Fruit fly (Drosophila melanogaster) whole organism, embryonic: Measurements from ENCODE around the gene UbcE2H.

ENCODE experiments used
- Abd-B ChIP-seq: fragments of 200-800 bp; sonication (Bioruptor generic); optimal IDR thresholded peaks from 2 replicates; lab custom pipeline; 2018; ENCODE audit warnings: missing biosample characterization, mild to moderate bottlenecking, missing genetic modification characterization, moderate library complexity
- Asciz ChIP-seq: fragments of 200-800 bp; sonication (Bioruptor generic); optimal IDR thresholded peaks from 2 replicates; lab custom pipeline; 2017; ENCODE audit warnings: missing biosample characterization, mild to moderate bottlenecking, missing genetic modification characterization, missing genetic modification reagents
- CG10431 ChIP-seq: fragments of 200-800 bp; sonication (Bioruptor generic); optimal IDR thresholded peaks from 3 replicates; lab custom pipeline; 2018; ENCODE audit warnings: missing biosample characterization, mild to moderate bottlenecking, missing genetic modification characterization
- CG10979 ChIP-seq: fragments of 200-800 bp; sonication (Bioruptor generic); optimal IDR thresholded peaks from 2 replicates; lab custom pipeline; 2018; ENCODE audit warnings: missing biosample characterization, mild to moderate bottlenecking, missing genetic modification characterization, moderate library complexity
- CG12104 ChIP-seq: fragments of 200-800 bp; sonication (Bioruptor generic); optimal IDR thresholded peaks from 3 replicates; lab custom pipeline; 2016; ENCODE audit warnings: missing biosample characterization, missing genetic modification characterization
- CG12155 ChIP-seq: fragments of 200-800 bp; sonication (Bioruptor generic); optimal IDR thresholded peaks from 3 replicates; lab custom pipeline; 2016; ENCODE audit warnings: missing biosample characterization, missing genetic modification characterization
- CG17385 ChIP-seq: fragments of 200-800 bp; sonication (Bioruptor generic); optimal IDR thresholded peaks from 3 replicates; lab custom pipeline; 2018; ENCODE audit warnings: missing biosample characterization, mild to moderate bottlenecking, missing genetic modification characterization
- CG17912 ChIP-seq: fragments of 200-800 bp; sonication (Bioruptor generic); optimal IDR thresholded peaks from 2 replicates; lab custom pipeline; 2018; ENCODE audit warnings: missing biosample characterization, mild to moderate bottlenecking, missing genetic modification characterization
- CG18262 ChIP-seq: fragments of 200-800 bp; optimal IDR thresholded peaks from 3 replicates; lab custom pipeline; 2019; ENCODE audit warnings: missing biosample characterization, mild to moderate bottlenecking, missing genetic modification characterization, moderate library complexity
- CG2202 ChIP-seq: fragments of 200-800 bp; sonication (Bioruptor generic); optimal IDR thresholded peaks from 2 replicates; lab custom pipeline; 2018; ENCODE audit warnings: missing biosample characterization, mild to moderate bottlenecking, missing genetic modification characterization
- CG4282 ChIP-seq: fragments of 200-800 bp; sonication (Bioruptor generic); optimal IDR thresholded peaks from 2 replicates; lab custom pipeline; 2016; ENCODE audit warnings: missing biosample characterization, missing genetic modification characterization
- CG4820 ChIP-seq: fragments of 200-800 bp; sonication (Bioruptor generic); optimal IDR thresholded peaks from 3 replicates; lab custom pipeline; 2016; ENCODE audit warnings: missing biosample characterization, missing genetic modification characterization
- CG6854 ChIP-seq: fragments of 200-800 bp; sonication (Bioruptor generic); optimal IDR thresholded peaks from 3 replicates; lab custom pipeline; 2017; ENCODE audit warnings: missing biosample characterization, mild to moderate bottlenecking, missing genetic modification characterization
- CG7357 ChIP-seq: fragments of 200-800 bp; sonication (Bioruptor generic); IDR thresholded peaks from 3 replicates; pipeline ENCODE4 v1.3.6; 2022; ENCODE audit warnings: missing biosample characterization, missing genetic modification characterization
- CG7928 ChIP-seq: fragments of 200-800 bp; sonication (Bioruptor generic); optimal IDR thresholded peaks from 2 replicates; lab custom pipeline; 2017; ENCODE audit warnings: missing biosample characterization, mild to moderate bottlenecking, missing genetic modification characterization
- Dek ChIP-seq: fragments of 200-800 bp; sonication (Bioruptor generic); optimal IDR thresholded peaks from 3 replicates; lab custom pipeline; 2019; ENCODE audit warnings: missing biosample characterization, mild to moderate bottlenecking, missing genetic modification characterization, moderate library complexity
- Dip3 ChIP-seq: fragments of 200-800 bp; sonication (Bioruptor generic); optimal IDR thresholded peaks from 3 replicates; lab custom pipeline; 2016; ENCODE audit warnings: missing biosample characterization, missing genetic modification characterization
- GATAe ChIP-seq: fragments of 200-800 bp; sonication (Bioruptor generic); conservative IDR thresholded peaks from 2 replicates; pipeline ENCODE4 v1.3.6; 2022; ENCODE audit warnings: missing biosample characterization, missing genetic modification characterization
- H2.0 ChIP-seq: fragments of 200-800 bp; sonication (Bioruptor generic); IDR thresholded peaks from 2 replicates; pipeline ENCODE4 v1.3.6; 2022; ENCODE audit warnings: missing biosample characterization, missing genetic modification characterization
- HLHmδ ChIP-seq: fragments of 200-800 bp; sonication (Bioruptor generic); optimal IDR thresholded peaks from 2 replicates; lab custom pipeline; 2018; ENCODE audit warnings: missing biosample characterization, mild to moderate bottlenecking, missing genetic modification characterization, moderate library complexity
- HmgD ChIP-seq: fragments of 200-800 bp; sonication (Bioruptor generic); optimal IDR thresholded peaks from 3 replicates; lab custom pipeline; 2016; ENCODE audit warnings: missing biosample characterization, missing genetic modification characterization
- Hr3 ChIP-seq: fragments of 200-800 bp; sonication (Bioruptor generic); optimal IDR thresholded peaks from 3 replicates; lab custom pipeline; 2016; ENCODE audit warnings: missing biosample characterization, missing genetic modification characterization
- MBD-R2 ChIP-seq: fragments of 200-800 bp; sonication (Bioruptor generic); IDR thresholded peaks from 2 replicates; pipeline ENCODE4 v1.3.6; 2022; ENCODE audit warnings: missing biosample characterization, missing genetic modification characterization
- Mes4 ChIP-seq: fragments of 200-800 bp; sonication (Bioruptor generic); optimal IDR thresholded peaks from 2 replicates; lab custom pipeline; 2016; ENCODE audit warnings: missing biosample characterization, missing genetic modification characterization
- Poxn ChIP-seq: fragments of 200-800 bp; sonication (Bioruptor generic); IDR thresholded peaks from 2 replicates; pipeline ENCODE4 v1.3.6; 2022; ENCODE audit warnings: missing biosample characterization, missing genetic modification characterization
- Side ChIP-seq: fragments of 200-800 bp; sonication (Bioruptor generic); optimal IDR thresholded peaks from 2 replicates; lab custom pipeline; 2016; ENCODE audit warnings: missing biosample characterization, missing genetic modification characterization
- Sox102F ChIP-seq: fragments of 200-800 bp; sonication (Bioruptor generic); optimal IDR thresholded peaks from 2 replicates; lab custom pipeline; 2018; ENCODE audit warnings: missing biosample characterization, mild to moderate bottlenecking, missing genetic modification characterization, moderate library complexity
- Vsx1 ChIP-seq: fragments of 200-800 bp; sonication (Bioruptor generic); optimal IDR thresholded peaks from 2 replicates; lab custom pipeline; 2017; ENCODE audit warnings: missing biosample characterization, mild to moderate bottlenecking, missing genetic modification characterization, missing genetic modification reagents
- chif ChIP-seq, 2 experiments: fragments of 200-800 bp; sonication (Bioruptor generic); optimal IDR thresholded peaks; 3 replicates each; lab custom pipeline; 2016; ENCODE audit warnings: missing biosample characterization in 2 of 2, missing genetic modification characterization in 2 of 2
- corto ChIP-seq: fragments of 200-800 bp; sonication (Bioruptor generic); optimal IDR thresholded peaks from 2 replicates; lab custom pipeline; 2016; ENCODE audit warnings: missing biosample characterization, mild to moderate bottlenecking, missing genetic modification characterization, moderate library complexity
- crc ChIP-seq: fragments of 200-800 bp; sonication (Bioruptor generic); optimal IDR thresholded peaks from 2 replicates; lab custom pipeline; 2016; ENCODE audit warnings: missing biosample characterization, missing genetic modification characterization
- dmrt99B ChIP-seq: fragments of 200-800 bp; sonication (Bioruptor generic); optimal IDR thresholded peaks from 2 replicates; lab custom pipeline; 2018; ENCODE audit warnings: missing biosample characterization, mild to moderate bottlenecking, missing genetic modification characterization, moderate library complexity
- fd102C ChIP-seq: fragments of 200-800 bp; sonication (Bioruptor generic); optimal IDR thresholded peaks from 2 replicates; lab custom pipeline; 2018; ENCODE audit warnings: missing biosample characterization, mild to moderate bottlenecking, missing genetic modification characterization, moderate library complexity
- fu2 ChIP-seq: fragments of 200-800 bp; sonication (Bioruptor generic); optimal IDR thresholded peaks from 2 replicates; lab custom pipeline; 2016; ENCODE audit warnings: missing biosample characterization, missing genetic modification characterization
- gsb-n ChIP-seq: fragments of 200-800 bp; sonication (Bioruptor generic); optimal IDR thresholded peaks from 3 replicates; lab custom pipeline; 2018; ENCODE audit warnings: missing biosample characterization, mild to moderate bottlenecking, missing genetic modification characterization
- h ChIP-seq: fragments of >200 bp; optimal IDR thresholded peaks from 2 replicates; lab custom pipeline; 2017
- jumu ChIP-seq: fragments of 200-800 bp; sonication (Bioruptor generic); optimal IDR thresholded peaks from 3 replicates; lab custom pipeline; 2016; ENCODE audit warnings: missing biosample characterization, missing genetic modification characterization
- klu ChIP-seq: fragments of 200-800 bp; sonication (Bioruptor generic); IDR thresholded peaks from 2 replicates; pipeline ENCODE4 v1.3.6; 2022; ENCODE audit warnings: missing biosample characterization, missing genetic modification characterization
- lilli ChIP-seq: fragments of 200-800 bp; sonication (Bioruptor generic); optimal IDR thresholded peaks from 3 replicates; lab custom pipeline; 2016; ENCODE audit warnings: missing biosample characterization, missing genetic modification characterization
- psq ChIP-seq: fragments of 200-800 bp; sonication (Bioruptor generic); optimal IDR thresholded peaks from 2 replicates; lab custom pipeline; 2017; ENCODE audit warnings: missing biosample characterization, missing genetic modification characterization
- salm ChIP-seq: fragments of 200-800 bp; sonication (Bioruptor generic); optimal IDR thresholded peaks from 2 replicates; lab custom pipeline; 2018; ENCODE audit warnings: missing biosample characterization, mild to moderate bottlenecking, missing genetic modification characterization
- sens ChIP-seq: fragments of 200-800 bp; sonication (Bioruptor generic); peaks from one replicate; lab custom pipeline; 2016; ENCODE audit warnings: missing biosample characterization, missing genetic modification characterization
- sens-2 ChIP-seq: fragments of 200-800 bp; sonication (Bioruptor generic); IDR thresholded peaks from 2 replicates; pipeline ENCODE4 v1.3.6; 2022; ENCODE audit warnings: missing biosample characterization, missing genetic modification characterization
- slou ChIP-seq: fragments of 200-800 bp; sonication (Bioruptor generic); optimal IDR thresholded peaks from 3 replicates; lab custom pipeline; 2016; ENCODE audit warnings: missing biosample characterization, missing genetic modification characterization
- slp2 ChIP-seq: fragments of 200-800 bp; sonication (Bioruptor generic); optimal IDR thresholded peaks from 2 replicates; lab custom pipeline; 2016; ENCODE audit warnings: missing biosample characterization, missing genetic modification characterization
- sob ChIP-seq: fragments of 200-800 bp; sonication (Bioruptor generic); IDR thresholded peaks from 2 replicates; pipeline ENCODE4 v1.3.6; 2022; ENCODE audit warnings: missing biosample characterization, missing genetic modification characterization
- vfl ChIP-seq: fragments of 200-800 bp; sonication (Bioruptor generic); optimal IDR thresholded peaks from 2 replicates; lab custom pipeline; 2016; ENCODE audit warnings: missing biosample characterization, missing genetic modification characterization
- yki ChIP-seq: fragments of >200 bp; optimal IDR thresholded peaks from 3 replicates; lab custom pipeline; 2018
- z ChIP-seq: fragments of 200-800 bp; sonication (Bioruptor generic); IDR thresholded peaks from 3 replicates; pipeline ENCODE4 v1.3.6; 2022; ENCODE audit warnings: missing biosample characterization, missing genetic modification characterization
- zen ChIP-seq: fragments of 200-800 bp; sonication (Bioruptor generic); optimal IDR thresholded peaks from 3 replicates; lab custom pipeline; 2018; ENCODE audit warnings: missing biosample characterization, mild to moderate bottlenecking, missing genetic modification characterization, moderate library complexity

UbcE2H gene

dm6 chrX:8113386-8114279, 19.8 kb upstream of the UbcE2H start (continued):
- TF ChIP-seq Mes4 (GFP tag; lab: Kevin White, UChicago): no peak
- no peak for TF ChIP-seq fd102C (GFP tag; lab: Kevin White, UChicago)
- TF ChIP-seq sob (GFP tag; lab: Robert Waterston, UW): peak; percentile 76
- TF ChIP-seq Hr3: no peak
- peak; percentile 73 for TF ChIP-seq lilli (GFP tag; lab: Kevin White, UChicago)
- TF ChIP-seq slp2 (GFP tag; lab: Kevin White, UChicago): no peak
- peak; percentile 57; the same call in 1 of the 2 replicates for TF ChIP-seq klu
- no peak for TF ChIP-seq psq (GFP tag; lab: Kevin White, UChicago)
- TF ChIP-seq Asciz (GFP tag; lab: Kevin White, UChicago): no peak
- TF ChIP-seq sens (GFP tag; lab: Kevin White, UChicago): peak; percentile 72
- peak; percentile 63 for TF ChIP-seq CG12155 (GFP tag; lab: Kevin White, UChicago)
- no peak for TF ChIP-seq salm
- TF ChIP-seq Sox102F (GFP tag; lab: Kevin White, UChicago): peak; percentile 30
- no peak for TF ChIP-seq yki (lab: Kevin White, UChicago)
- no peak for TF ChIP-seq CG4282 (GFP tag; lab: Kevin White, UChicago)
- peak; percentile 56; the same call in 1 of the 2 replicates for TF ChIP-seq MBD-R2 (GFP tag; lab: Robert Waterston, UW)
- no peak for TF ChIP-seq corto
- TF ChIP-seq Poxn: peak; percentile 72
- TF ChIP-seq sens-2 (GFP tag; lab: Robert Waterston, UW): no peak
- TF ChIP-seq gsb-n (tag; lab: Kevin White, UChicago): no peak
- TF ChIP-seq CG4820 (GFP tag; lab: Kevin White, UChicago): peak; percentile 12
- no peak for TF ChIP-seq z (GFP tag; lab: Robert Waterston, UW)
- peak; percentile 55 for TF ChIP-seq CG17385 (GFP tag; lab: Kevin White, UChicago)
- TF ChIP-seq Dek (tag; lab: Kevin White, UChicago): peak; percentile 79
- peak; percentile 58; the same call in 2 of the 3 replicates for TF ChIP-seq CG7357
- TF ChIP-seq slou: no peak
- no peak for TF ChIP-seq CG2202 (tag; lab: Kevin White, UChicago)
- TF ChIP-seq dmrt99B: peak; percentile 55
- no peak for TF ChIP-seq CG10979 (tag; lab: Kevin White, UChicago)
- peak; percentile 76 for TF ChIP-seq vfl (GFP tag; lab: Kevin White, UChicago)
- TF ChIP-seq CG12104 (GFP tag; lab: Kevin White, UChicago): no peak
- peak; percentile 23 for TF ChIP-seq Abd-B (GFP tag; lab: Kevin White, UChicago)
- no peak for TF ChIP-seq Vsx1 (GFP tag; lab: Kevin White, UChicago)
- no peak for TF ChIP-seq CG7928
- no peak for TF ChIP-seq h (lab: Kevin White, UChicago)
- TF ChIP-seq fu2 (GFP tag; lab: Kevin White, UChicago): peak; percentile 36
- peak; percentile 17 for TF ChIP-seq CG18262 (tag; lab: Kevin White, UChicago)
- TF ChIP-seq HmgD (GFP tag; lab: Kevin White, UChicago): no peak
- TF ChIP-seq H2.0: peak; percentile 30; the same call in 1 of the 2 replicates
- TF ChIP-seq CG10431 (GFP tag; lab: Kevin White, UChicago): no peak
- TF ChIP-seq crc (GFP tag; lab: Kevin White, UChicago): no peak
- TF ChIP-seq CG6854 (GFP tag; lab: Kevin White, UChicago): peak; percentile 49
- TF ChIP-seq jumu: no peak
- peak; percentile 48; the same call in 1 of the 2 replicates for TF ChIP-seq GATAe (GFP tag; lab: Robert Waterston, UW)
- no peak for TF ChIP-seq zen (tag; lab: Kevin White, UChicago)
- TF ChIP-seq Dip3 (GFP tag; lab: Kevin White, UChicago): peak; percentile 74
- no peak for TF ChIP-seq HLHmδ (GFP tag; lab: Kevin White, UChicago)
- peak in 1 of 2 experiments; percentile 5 for TF ChIP-seq chif (GFP tag; optimal IDR thresholded peaks at IDR 0.05; lab: Kevin White, UChicago)
- TF ChIP-seq Side (GFP tag; lab: Kevin White, UChicago): peak; percentile 29
- no peak for TF ChIP-seq CG17912 (GFP tag; lab: Kevin White, UChicago)
